Fruit fly (Drosophila melanogaster): ENCODE measurements around the gene CG11134.
A peak's percentile ranks its signal among the peaks of the same experiment; 100 is the strongest.

CG11134 gene

DNA sequence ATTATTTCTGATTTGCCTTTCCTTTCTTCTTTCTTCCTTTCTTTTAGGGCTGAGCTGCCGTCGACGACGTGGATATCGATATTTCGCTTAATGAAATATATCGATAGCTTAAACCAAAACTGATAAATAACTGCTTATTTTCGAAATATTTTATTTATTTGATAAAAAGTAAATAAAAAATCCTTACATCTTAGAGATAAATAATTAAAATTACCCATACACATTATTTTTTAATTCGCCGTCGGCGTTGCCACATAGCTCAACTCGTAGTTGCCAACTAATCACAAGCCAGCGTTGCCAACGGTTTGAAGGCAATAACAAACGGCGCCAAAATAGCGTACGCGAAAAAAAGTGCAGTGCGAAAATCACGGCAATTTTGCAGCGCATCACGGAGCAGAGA is 15.8 kb upstream of the CG11134 start, which contains the start of the genes Mrgn1 and mus101 (continued):
- TF ChIP-seq CG9797 (GFP tag; optimal IDR thresholded peaks at IDR 0.05), result peak; percentile 46
- no peak for TF ChIP-seq Tbp (GFP tag; optimal IDR thresholded peaks at IDR 0.05)
- peak; percentile 85 for TF ChIP-seq BEAF-32 (GFP tag; optimal IDR thresholded peaks at IDR 0.05)
- peak; percentile 90 for TF ChIP-seq CG13287 (GFP tag; IDR thresholded peaks at IDR 0.05; ENCODE audit: partially characterized antibody)
- TF ChIP-seq TFAM (GFP tag; optimal IDR thresholded peaks at IDR 0.05), result no peak
- TF ChIP-seq CG4854 (GFP tag; optimal IDR thresholded peaks at IDR 0.05), result peak; percentile 97
- TF ChIP-seq Bgb (GFP tag; IDR thresholded peaks at IDR 0.05; ENCODE audit: partially characterized antibody), result peak; percentile 70
- TF ChIP-seq zf30C (GFP tag; optimal IDR thresholded peaks at IDR 0.05), result no peak
- peak; percentile 26 for TF ChIP-seq HmgZ (tag; optimal IDR thresholded peaks at IDR 0.05)
- no peak for TF ChIP-seq org-1 (GFP tag; optimal IDR thresholded peaks at IDR 0.05)
- TF ChIP-seq nom (GFP tag; optimal IDR thresholded peaks at IDR 0.05), result no peak
- peak; percentile 77 for TF ChIP-seq CG34224 (GFP tag; IDR thresholded peaks at IDR 0.05; ENCODE audit: partially characterized antibody)
- TF ChIP-seq Lhr (GFP tag; optimal IDR thresholded peaks at IDR 0.05), result no peak
- TF ChIP-seq CG8924 (tag; optimal IDR thresholded peaks at IDR 0.05), result peak; percentile 29
- peak; percentile 56 for TF ChIP-seq stwl (tag; optimal IDR thresholded peaks at IDR 0.05)
- TF ChIP-seq E2f2 (GFP tag; IDR thresholded peaks at IDR 0.05), result peak; percentile 82
- TF ChIP-seq pros (GFP tag; optimal IDR thresholded peaks at IDR 0.05), result no peak
- TF ChIP-seq CG12769 (tag; optimal IDR thresholded peaks at IDR 0.05), result no peak
- TF ChIP-seq sob (GFP tag; IDR thresholded peaks at IDR 0.05), result no peak
- TF ChIP-seq Max (GFP tag; optimal IDR thresholded peaks at IDR 0.05), result peak; percentile 13
- no peak for TF ChIP-seq Nf-YB (GFP tag; optimal IDR thresholded peaks at IDR 0.05)
- TF ChIP-seq HLH4C (GFP tag; IDR thresholded peaks at IDR 0.05; ENCODE audit: partially characterized antibody), result peak; percentile 77
- TF ChIP-seq Chrac-16 (GFP tag; optimal IDR thresholded peaks at IDR 0.05), result no peak
- TF ChIP-seq CG10267 (tag; optimal IDR thresholded peaks at IDR 0.05), result peak; percentile 52
- no peak for TF ChIP-seq CG3163 (GFP tag; optimal IDR thresholded peaks at IDR 0.05)
- TF ChIP-seq CG11560 (tag; IDR thresholded peaks at IDR 0.05), result no peak
- TF ChIP-seq Dref (GFP tag; IDR thresholded peaks at IDR 0.05), result peak; percentile 72
- TF ChIP-seq CrebB (tag; optimal IDR thresholded peaks at IDR 0.05), result no peak
- peak; percentile 74 for TF ChIP-seq Sin3A (optimal IDR thresholded peaks at IDR 0.05)
- no peak for TF ChIP-seq Side (GFP tag; optimal IDR thresholded peaks at IDR 0.05)
- TF ChIP-seq CG10543 (GFP tag; optimal IDR thresholded peaks at IDR 0.05), result no peak
- TF ChIP-seq CG9727 (GFP tag; optimal IDR thresholded peaks at IDR 0.05), result peak; percentile 2
- no peak for TF ChIP-seq Trl (optimal IDR thresholded peaks at IDR 0.05)
- no peak for TF ChIP-seq Trl (GFP tag; optimal IDR thresholded peaks at IDR 0.05)
- no peak for TF ChIP-seq Awh (GFP tag; IDR thresholded peaks at IDR 0.05)
- no peak for TF ChIP-seq Rx (GFP tag; IDR thresholded peaks at IDR 0.05)
- TF ChIP-seq CG8290 (GFP tag; optimal IDR thresholded peaks at IDR 0.05), result no peak
- TF ChIP-seq CG8290 (tag; optimal IDR thresholded peaks at IDR 0.05), result no peak
- TF ChIP-seq Myb (GFP tag; optimal IDR thresholded peaks at IDR 0.05), result peak; percentile 23
- no peak for TF ChIP-seq CG14014 (GFP tag; IDR thresholded peaks at IDR 0.05)
- peak; percentile 30 for TF ChIP-seq cg (GFP tag; optimal IDR thresholded peaks at IDR 0.05)
- peak; percentile 50; the same call in 2 of the 3 replicates for TF ChIP-seq Opbp (GFP tag; IDR thresholded peaks at IDR 0.05; ENCODE audit: partially characterized antibody)
- TF ChIP-seq CG6791 (GFP tag; IDR thresholded peaks at IDR 0.05; ENCODE audit: partially characterized antibody), result peak; percentile 56; the same call in 1 of the 3 replicates
- no peak for TF ChIP-seq klu (GFP tag; IDR thresholded peaks at IDR 0.05)
- peak; percentile 77 for TF ChIP-seq CG14860 (GFP tag; IDR thresholded peaks at IDR 0.05; ENCODE audit: partially characterized antibody)
- TF ChIP-seq CG14710 (tag; optimal IDR thresholded peaks at IDR 0.05), result peak; percentile 81
- TF ChIP-seq dpn (GFP tag; optimal IDR thresholded peaks at IDR 0.05), result no peak
- no peak for TF ChIP-seq CG18599 (GFP tag; optimal IDR thresholded peaks at IDR 0.05)
- no peak for TF ChIP-seq Mad (GFP tag; optimal IDR thresholded peaks at IDR 0.05)
- no peak for TF ChIP-seq CG34422 (GFP tag; IDR thresholded peaks at IDR 0.05)
- peak; percentile 79 for TF ChIP-seq CG2116 (GFP tag; optimal IDR thresholded peaks at IDR 0.05)

Data from whole organism, embryonic.